Fruit fly (Drosophila melanogaster) whole organism, embryonic: ENCODE data around the gene Shal.

Source experiments
- Antp ChIP-seq: fragments of 200-800 bp; sonication (Bioruptor generic); optimal IDR thresholded peaks from 3 replicates; lab custom pipeline; 2016; ENCODE audit warnings: missing biosample characterization, missing genetic modification characterization
- Asciz ChIP-seq: fragments of 200-800 bp; sonication (Bioruptor generic); optimal IDR thresholded peaks from 2 replicates; lab custom pipeline; 2017; ENCODE audit warnings: missing biosample characterization, mild to moderate bottlenecking, missing genetic modification characterization, missing genetic modification reagents
- B-H2 ChIP-seq: fragments of 200-800 bp; sonication (Bioruptor generic); optimal IDR thresholded peaks from 2 replicates; lab custom pipeline; 2018; ENCODE audit warnings: missing biosample characterization, mild to moderate bottlenecking, missing genetic modification characterization
- Blimp-1 ChIP-seq: fragments of 200-800 bp; sonication (Bioruptor generic); optimal IDR thresholded peaks from 3 replicates; lab custom pipeline; 2018; ENCODE audit warnings: missing biosample characterization, missing genetic modification characterization, mild to moderate bottlenecking, moderate library complexity, missing genetic modification reagents
- Bteb2 ChIP-seq: fragments of 200-800 bp; sonication (Bioruptor generic); optimal IDR thresholded peaks from 2 replicates; lab custom pipeline; 2016; ENCODE audit warnings: missing biosample characterization, missing genetic modification characterization
- CG1024 ChIP-seq: fragments of 200-800 bp; sonication (Bioruptor generic); IDR thresholded peaks from 2 replicates; pipeline ENCODE4 v1.3.6; 2022; ENCODE audit warnings: missing biosample characterization, missing genetic modification characterization
- CG10274 ChIP-seq: fragments of 200-800 bp; sonication (Bioruptor generic); optimal IDR thresholded peaks from 3 replicates; lab custom pipeline; 2017; ENCODE audit warnings: missing biosample characterization, mild to moderate bottlenecking, missing genetic modification characterization
- CG11247 ChIP-seq: fragments of 200-800 bp; sonication (Bioruptor generic); IDR thresholded peaks from 2 replicates; pipeline ENCODE4 v1.3.6; 2022; ENCODE audit warnings: missing biosample characterization, missing genetic modification characterization
- CG11456 ChIP-seq: fragments of 200-800 bp; sonication (Bioruptor generic); IDR thresholded peaks from 3 replicates; pipeline ENCODE4 v1.3.6; 2022; ENCODE audit warnings: missing biosample characterization, missing genetic modification characterization
- CG11560 ChIP-seq: fragments of 200-800 bp; sonication (Bioruptor generic); IDR thresholded peaks from 3 replicates; pipeline ENCODE4 v1.3.6; 2022; ENCODE audit warnings: missing biosample characterization, missing genetic modification characterization
- CG11695 ChIP-seq: fragments of 200-800 bp; sonication (Bioruptor generic); IDR thresholded peaks from 3 replicates; pipeline ENCODE4 v1.3.6; 2022; ENCODE audit warnings: missing biosample characterization, missing genetic modification characterization
- CG12155 ChIP-seq: fragments of 200-800 bp; sonication (Bioruptor generic); optimal IDR thresholded peaks from 3 replicates; lab custom pipeline; 2016; ENCODE audit warnings: missing biosample characterization, missing genetic modification characterization
- CG12744 ChIP-seq: fragments of 200-800 bp; sonication (Bioruptor generic); optimal IDR thresholded peaks from 2 replicates; lab custom pipeline; 2016; ENCODE audit warnings: missing biosample characterization, missing genetic modification characterization
- CG14860 ChIP-seq: fragments of 200-800 bp; sonication (Bioruptor generic); IDR thresholded peaks from 3 replicates; pipeline ENCODE4 v1.3.6; 2022; ENCODE audit warnings: missing biosample characterization, missing genetic modification characterization; ENCODE audit not compliant: partially characterized antibody
- CG15479 ChIP-seq: fragments of 200-800 bp; sonication (Bioruptor generic); optimal IDR thresholded peaks from 3 replicates; lab custom pipeline; 2019; ENCODE audit warnings: missing biosample characterization, mild to moderate bottlenecking, missing genetic modification characterization, moderate library complexity
- CG16863 ChIP-seq: fragments of 200-800 bp; sonication (Bioruptor generic); optimal IDR thresholded peaks from 3 replicates; lab custom pipeline; 2016; ENCODE audit warnings: missing biosample characterization, missing genetic modification characterization
- CG17361 ChIP-seq: fragments of 200-800 bp; sonication (Bioruptor generic); IDR thresholded peaks from 3 replicates; pipeline ENCODE4 v1.3.6; 2022; ENCODE audit warnings: missing biosample characterization, missing genetic modification characterization
- CG2678 ChIP-seq: fragments of 200-800 bp; sonication (Bioruptor generic); optimal IDR thresholded peaks from 3 replicates; lab custom pipeline; 2019; ENCODE audit warnings: missing biosample characterization, mild to moderate bottlenecking, missing genetic modification characterization, moderate library complexity
- CG31224 ChIP-seq: fragments of 200-800 bp; sonication (Bioruptor generic); IDR thresholded peaks from 2 replicates; pipeline ENCODE4 v1.3.6; 2022; ENCODE audit warnings: missing biosample characterization, missing genetic modification characterization
- CG31441 ChIP-seq: fragments of 200-800 bp; sonication (Bioruptor generic); IDR thresholded peaks from 2 replicates; pipeline ENCODE4 v1.3.6; 2022; ENCODE audit warnings: missing biosample characterization, missing genetic modification characterization
- CG3847 ChIP-seq: fragments of 200-800 bp; sonication (Bioruptor generic); IDR thresholded peaks from 2 replicates; pipeline ENCODE4 v1.3.6; 2022; ENCODE audit warnings: missing biosample characterization, missing genetic modification characterization
- CG4282 ChIP-seq: fragments of 200-800 bp; sonication (Bioruptor generic); optimal IDR thresholded peaks from 2 replicates; lab custom pipeline; 2016; ENCODE audit warnings: missing biosample characterization, missing genetic modification characterization
- CG4424 ChIP-seq: fragments of 200-800 bp; sonication (Bioruptor generic); optimal IDR thresholded peaks from 3 replicates; lab custom pipeline; 2016; ENCODE audit warnings: missing biosample characterization, missing genetic modification characterization
- CG4617 ChIP-seq: fragments of 200-800 bp; sonication (Bioruptor generic); optimal IDR thresholded peaks from 3 replicates; lab custom pipeline; 2016; ENCODE audit warnings: missing biosample characterization, missing genetic modification characterization, borderline replicate concordance
- CG7987 ChIP-seq: fragments of 200-800 bp; sonication (Bioruptor generic); optimal IDR thresholded peaks from 2 replicates; lab custom pipeline; 2018; ENCODE audit warnings: missing biosample characterization, mild to moderate bottlenecking, missing genetic modification characterization, moderate library complexity
- CG8478 ChIP-seq: fragments of >200 bp; optimal IDR thresholded peaks from 2 replicates; lab custom pipeline; 2018
- CG9932 ChIP-seq: fragments of 200-800 bp; sonication (Bioruptor generic); IDR thresholded peaks from 2 replicates; pipeline ENCODE4 v1.3.6; 2022; ENCODE audit warnings: missing biosample characterization, missing genetic modification characterization
- D ChIP-seq, 2 experiments: fragments of 200-800 bp in 1 of 2; fragments of >200 bp in 1 of 2; sonication (Bioruptor generic) in 1 of 2; optimal IDR thresholded peaks; 2 replicates in 1 of 2; 3 replicates in 1 of 2; lab custom pipeline; 2017; ENCODE audit warnings: mild to moderate bottlenecking in 1 of 2, missing biosample characterization in 1 of 2, missing genetic modification characterization in 1 of 2, missing genetic modification reagents in 1 of 2
- D19B ChIP-seq: fragments of 200-800 bp; sonication (Bioruptor generic); optimal IDR thresholded peaks from 2 replicates; lab custom pipeline; 2017; ENCODE audit warnings: missing biosample characterization, mild to moderate bottlenecking, missing genetic modification characterization
- HLHmδ ChIP-seq: fragments of 200-800 bp; sonication (Bioruptor generic); optimal IDR thresholded peaks from 2 replicates; lab custom pipeline; 2018; ENCODE audit warnings: missing biosample characterization, mild to moderate bottlenecking, missing genetic modification characterization, moderate library complexity
- Hr39 ChIP-seq: fragments of >200 bp; optimal IDR thresholded peaks from 2 replicates; lab custom pipeline; 2017
- Oaz ChIP-seq: fragments of 200-800 bp; sonication (Bioruptor generic); IDR thresholded peaks from 2 replicates; pipeline ENCODE4 v1.3.6; 2022; ENCODE audit warnings: missing biosample characterization, missing genetic modification characterization
- Sox100B ChIP-seq: fragments of 200-800 bp; sonication (Bioruptor generic); optimal IDR thresholded peaks from 3 replicates; lab custom pipeline; 2018; ENCODE audit warnings: missing biosample characterization, mild to moderate bottlenecking, missing genetic modification characterization
- Tbp ChIP-seq: fragments of >200 bp; optimal IDR thresholded peaks from 2 replicates; lab custom pipeline; 2018; ENCODE audit warnings: missing biosample characterization, missing genetic modification characterization
- dmrt99B ChIP-seq: fragments of 200-800 bp; sonication (Bioruptor generic); optimal IDR thresholded peaks from 2 replicates; lab custom pipeline; 2018; ENCODE audit warnings: missing biosample characterization, mild to moderate bottlenecking, missing genetic modification characterization, moderate library complexity
- ems ChIP-seq: fragments of 200-800 bp; sonication (Bioruptor generic); optimal IDR thresholded peaks from 3 replicates; lab custom pipeline; 2016; ENCODE audit warnings: missing biosample characterization, missing genetic modification characterization
- eve ChIP-seq, 2 experiments: fragments of >200 bp; optimal IDR thresholded peaks; 2 replicates each; lab custom pipeline; 2017; ENCODE audit warnings: missing biosample characterization in 2 of 2, missing genetic modification characterization in 2 of 2
- ewg ChIP-seq: fragments of 200-800 bp; sonication (Bioruptor generic); optimal IDR thresholded peaks from 3 replicates; lab custom pipeline; 2017; ENCODE audit warnings: mild to moderate bottlenecking, missing biosample characterization, missing genetic modification reagents, missing genetic modification characterization
- eyg ChIP-seq: fragments of 200-800 bp; sonication (Bioruptor generic); optimal IDR thresholded peaks from 3 replicates; lab custom pipeline; 2016; ENCODE audit warnings: missing biosample characterization, missing genetic modification characterization
- gem ChIP-seq: fragments of 200-800 bp; sonication (Bioruptor generic); optimal IDR thresholded peaks from 2 replicates; lab custom pipeline; 2019; ENCODE audit warnings: missing biosample characterization, mild to moderate bottlenecking, missing genetic modification characterization, moderate library complexity
- her ChIP-seq: fragments of 200-800 bp; sonication (Bioruptor generic); optimal IDR thresholded peaks from 2 replicates; lab custom pipeline; 2016; ENCODE audit warnings: missing biosample characterization, missing genetic modification characterization
- inv ChIP-seq: fragments of 200-800 bp; sonication (Bioruptor generic); IDR thresholded peaks from 2 replicates; pipeline ENCODE4 v1.3.6; 2022; ENCODE audit warnings: missing biosample characterization, missing genetic modification characterization; ENCODE audit not compliant: partially characterized antibody
- jumu ChIP-seq: fragments of 200-800 bp; sonication (Bioruptor generic); optimal IDR thresholded peaks from 3 replicates; lab custom pipeline; 2016; ENCODE audit warnings: missing biosample characterization, missing genetic modification characterization
- nmo ChIP-seq: fragments of 200-800 bp; sonication (Bioruptor generic); optimal IDR thresholded peaks from 2 replicates; lab custom pipeline; 2018; ENCODE audit warnings: missing biosample characterization, mild to moderate bottlenecking, missing genetic modification characterization, moderate library complexity
- pita ChIP-seq: fragments of 200-800 bp; sonication (Bioruptor generic); optimal IDR thresholded peaks from 2 replicates; lab custom pipeline; 2017; ENCODE audit warnings: missing biosample characterization, mild to moderate bottlenecking, missing genetic modification characterization
- ranshi ChIP-seq: fragments of 200-800 bp; sonication (Bioruptor generic); IDR thresholded peaks from 2 replicates; pipeline ENCODE4 v1.3.6; 2022; ENCODE audit warnings: missing biosample characterization, missing genetic modification characterization
- run ChIP-seq: fragments of 200-800 bp; sonication (Bioruptor generic); optimal IDR thresholded peaks from 3 replicates; lab custom pipeline; 2018; ENCODE audit warnings: missing biosample characterization, mild to moderate bottlenecking, missing genetic modification characterization
- sob ChIP-seq: fragments of 200-800 bp; sonication (Bioruptor generic); IDR thresholded peaks from 2 replicates; pipeline ENCODE4 v1.3.6; 2022; ENCODE audit warnings: missing biosample characterization, missing genetic modification characterization
- ssp ChIP-seq: fragments of 200-800 bp; sonication (Bioruptor generic); IDR thresholded peaks from 2 replicates; pipeline ENCODE4 v1.3.6; 2022; ENCODE audit warnings: missing biosample characterization, missing genetic modification characterization
- stc ChIP-seq: fragments of 200-800 bp; sonication (Bioruptor generic); IDR thresholded peaks from 2 replicates; pipeline ENCODE4 v1.3.6; 2022; ENCODE audit warnings: missing biosample characterization, missing genetic modification characterization
- tna ChIP-seq: fragments of 200-800 bp; sonication (Bioruptor generic); IDR thresholded peaks from 2 replicates; pipeline ENCODE4 v1.3.6; 2022; ENCODE audit warnings: missing biosample characterization, missing genetic modification characterization; ENCODE audit not compliant: partially characterized antibody
- zen2 ChIP-seq: fragments of 200-800 bp; sonication (Bioruptor generic); IDR thresholded peaks from 3 replicates; pipeline ENCODE4 v1.3.6; 2022; ENCODE audit warnings: missing biosample characterization, missing genetic modification characterization; ENCODE audit not compliant: partially characterized antibody

Shal gene

DNA sequence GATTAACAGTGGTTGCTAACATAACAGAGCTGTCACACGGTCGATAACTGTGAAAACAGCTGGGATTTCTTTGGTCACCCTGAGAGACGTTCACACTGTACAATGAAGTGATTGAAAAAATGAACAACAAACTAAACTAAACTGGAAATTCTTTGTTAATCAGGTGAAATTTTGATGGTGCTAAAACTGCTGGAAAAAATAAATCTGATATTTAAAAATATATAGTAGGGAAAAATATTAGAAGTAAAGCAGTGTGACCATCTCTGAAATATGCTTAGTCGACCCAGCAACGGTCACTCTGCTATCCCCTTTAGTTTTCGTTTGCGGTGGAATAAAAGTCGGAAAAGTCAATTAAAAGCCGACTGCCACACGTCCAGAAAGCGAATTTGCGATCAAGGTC, 1.6 kb upstream of the Shal start, which contains the start of the genes CG9231 and CG9330 (continued):
- peak; percentile 55 for TF ChIP-seq nmo (GFP tag; lab: Kevin White, UChicago)
- TF ChIP-seq CG9932 = no peak
- TF ChIP-seq Antp = no peak
- TF ChIP-seq run (tag; lab: Kevin White, UChicago) = no peak
- peak; percentile 9 for TF ChIP-seq ems
- no peak for TF ChIP-seq CG8478 (lab: Kevin White, UChicago)
- 0 out of 2 replicates have a peak, but pooled peaks have one; percentile 25 for TF ChIP-seq ssp (GFP tag; lab: Robert Waterston, UW)
- TF ChIP-seq CG7987 = no peak
- peak; percentile 38 for TF ChIP-seq CG15479 (GFP tag; lab: Kevin White, UChicago)
- TF ChIP-seq CG11247 (GFP tag; lab: Robert Waterston, UW) = no peak
- no peak for TF ChIP-seq ranshi (GFP tag; lab: Robert Waterston, UW)
- TF ChIP-seq CG11695 (GFP tag; lab: Robert Waterston, UW) = no peak
- TF ChIP-seq eyg = no peak
- TF ChIP-seq inv (GFP tag; lab: Robert Waterston, UW) = no peak
- no peak for TF ChIP-seq CG12155 (GFP tag; lab: Kevin White, UChicago)
- no peak for TF ChIP-seq stc (GFP tag; lab: Robert Waterston, UW)
- no peak for TF ChIP-seq her (GFP tag; lab: Kevin White, UChicago)
- no peak for TF ChIP-seq tna (GFP tag; lab: Robert Waterston, UW)
- TF ChIP-seq CG1024 (GFP tag; lab: Robert Waterston, UW) = no peak
- no peak for TF ChIP-seq Oaz (GFP tag; lab: Robert Waterston, UW)
- TF ChIP-seq D19B = no peak
- peak; percentile 39 for TF ChIP-seq gem (tag; lab: Kevin White, UChicago)
- TF ChIP-seq sob = 0 out of 2 replicates have a peak, but pooled peaks have one; percentile 24
- TF ChIP-seq Hr39 (lab: Kevin White, UChicago) = no peak
- TF ChIP-seq Sox100B (GFP tag; lab: Kevin White, UChicago) = no peak
- no peak for TF ChIP-seq CG4424 (GFP tag; lab: Kevin White, UChicago)
- TF ChIP-seq jumu = peak; percentile 32
- peak; percentile 28 for TF ChIP-seq CG2678 (tag; lab: Kevin White, UChicago)
- no peak for TF ChIP-seq CG4282 (GFP tag; lab: Kevin White, UChicago)
- no peak for TF ChIP-seq B-H2 (GFP tag; lab: Kevin White, UChicago)
- no peak for TF ChIP-seq CG14860 (GFP tag; lab: Robert Waterston, UW)
- TF ChIP-seq Tbp (GFP tag; lab: Kevin White, UChicago) = no peak
- no peak for TF ChIP-seq CG12744 (GFP tag; lab: Kevin White, UChicago)
- peak; percentile 26 for TF ChIP-seq ewg
- TF ChIP-seq CG11456 = no peak
- peak; percentile 24; the same call in 1 of the 2 replicates for TF ChIP-seq CG31441
- peak; percentile 5 for TF ChIP-seq Blimp-1
- no peak for TF ChIP-seq CG16863 (GFP tag; lab: Kevin White, UChicago)
- no peak for TF ChIP-seq CG31224 (GFP tag; lab: Robert Waterston, UW)
- TF ChIP-seq CG17361 (GFP tag; lab: Robert Waterston, UW) = peak; percentile 38; the same call in 1 of the 3 replicates
- no peak for TF ChIP-seq HLHmδ
- TF ChIP-seq CG4617 (GFP tag; lab: Kevin White, UChicago) = peak; percentile 85
- no peak for TF ChIP-seq CG10274 (GFP tag; lab: Kevin White, UChicago)
- TF ChIP-seq Asciz (GFP tag; lab: Kevin White, UChicago) = peak; percentile 10
- no peak for TF ChIP-seq eve (GFP tag; optimal IDR thresholded peaks at IDR 0.05; lab: Kevin White, UChicago)
- no peak for TF ChIP-seq dmrt99B (tag; lab: Kevin White, UChicago)
- TF ChIP-seq CG3847 (GFP tag; lab: Robert Waterston, UW) = peak; percentile 4; the same call in 1 of the 2 replicates
- TF ChIP-seq zen2 (GFP tag; lab: Robert Waterston, UW) = no peak
- no peak for TF ChIP-seq D (optimal IDR thresholded peaks at IDR 0.05; lab: Kevin White, UChicago)
- TF ChIP-seq D (GFP tag; optimal IDR thresholded peaks at IDR 0.05; lab: Kevin White, UChicago) = no peak
- TF ChIP-seq pita (GFP tag; lab: Kevin White, UChicago) = no peak
- TF ChIP-seq CG11560 (tag; lab: Robert Waterston, UW) = no peak
- peak; percentile 14 for TF ChIP-seq Bteb2 (GFP tag; lab: Kevin White, UChicago)
